Worm (Caenorhabditis elegans) whole organism, dauer: ENCODE results near the gene rips-1.

ENCODE experiments used
- unc-62 ChIP-seq: sonication (generic microtip); optimal IDR thresholded peaks from 2 replicates; lab custom pipeline; 2017; ENCODE audit warnings: missing biosample characterization, missing genetic modification reagents, missing genetic modification characterization

Gene rips-1

DNA sequence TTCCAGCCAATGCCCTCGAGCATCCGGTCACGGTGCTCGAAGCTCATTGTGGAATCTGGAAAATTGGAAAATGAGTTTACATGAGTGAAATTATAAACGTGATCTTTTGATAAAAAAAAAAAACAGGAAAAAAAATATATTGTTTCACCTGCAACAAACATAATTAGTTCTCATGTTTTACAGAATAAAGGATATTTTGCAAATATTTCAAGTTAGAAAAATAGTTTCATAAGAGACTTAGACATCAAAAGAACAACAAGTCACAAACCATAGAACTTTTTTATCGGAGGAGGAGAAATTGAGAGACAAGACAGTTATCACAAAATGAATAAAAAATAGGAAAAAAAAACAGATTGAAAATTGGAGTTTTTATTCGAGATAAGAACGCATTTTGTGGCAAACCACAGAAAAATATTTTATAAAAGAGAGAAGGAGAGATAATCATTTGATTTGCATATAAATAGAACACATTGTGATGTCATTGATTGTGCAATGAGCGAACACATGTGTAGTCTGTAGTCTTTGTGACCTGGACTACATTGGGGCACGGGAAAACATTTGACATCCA is 12.4 kb downstream of the rips-1 start, which contains the start of gene R08F11.1:
Gene R08F11.1, minus strand, starts transcription at position 51 of the 568 bp plus-strand sequence.
- TF ChIP-seq unc-62, result no peak

ce11 chrV:3788538-3788937 is 16.7 kb downstream of the rips-1 start:
- no peak for TF ChIP-seq unc-62

DNA sequence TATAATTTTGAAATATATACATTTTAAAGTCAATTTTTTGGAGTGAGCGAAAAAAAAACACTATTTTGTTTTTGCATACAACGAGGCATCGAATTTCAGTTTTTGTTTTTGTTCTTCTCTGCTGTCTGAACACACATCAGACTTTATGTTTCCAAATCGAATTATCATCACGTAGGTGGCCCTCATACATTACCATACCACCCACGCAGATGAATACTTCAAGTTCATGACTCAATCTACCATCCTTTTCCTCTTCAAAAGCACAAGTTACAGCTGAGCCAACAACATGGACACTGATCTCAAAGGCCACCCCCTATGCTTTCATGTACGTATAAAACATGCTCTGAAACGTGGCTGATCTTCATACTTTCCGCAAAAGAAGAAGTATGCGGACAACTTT is 17.9 kb downstream of the rips-1 start, which contains the start of gene R08F11.7:
Gene R08F11.7, plus strand, starts transcription at position 301 of the 400 bp plus-strand sequence.
- TF ChIP-seq unc-62, result no peak

DNA sequence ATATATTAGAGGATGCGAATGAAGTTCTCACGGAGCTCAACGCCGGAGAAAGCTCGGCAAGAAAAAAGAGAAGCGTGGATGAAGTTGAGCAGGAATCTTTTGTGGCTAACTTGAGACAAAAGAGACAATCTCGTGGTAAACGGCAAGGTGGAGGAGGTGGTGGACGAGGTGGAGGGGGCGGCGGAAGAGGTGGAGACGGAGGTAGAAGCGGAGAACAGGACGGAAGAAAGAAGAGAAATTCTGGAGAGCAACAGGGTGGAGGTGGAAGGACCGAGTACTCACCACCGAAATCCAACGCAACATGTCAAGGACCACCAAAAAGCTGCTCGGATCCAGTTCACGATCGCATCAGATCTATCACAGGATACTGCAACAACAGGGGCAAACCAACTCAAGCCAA is 18.6 kb downstream of the rips-1 start:
- no peak for TF ChIP-seq unc-62

ce11 chrV:3799737-3800136 is 27.9 kb downstream of the rips-1 start:
- no peak for TF ChIP-seq unc-62

ce11 chrV:3800378-3800777 is 28.6 kb downstream of the rips-1 start, which contains the start of gene srt-30:
srt-30 (minus strand) TSS chrV:3800478.
- TF ChIP-seq unc-62, result no peak

DNA sequence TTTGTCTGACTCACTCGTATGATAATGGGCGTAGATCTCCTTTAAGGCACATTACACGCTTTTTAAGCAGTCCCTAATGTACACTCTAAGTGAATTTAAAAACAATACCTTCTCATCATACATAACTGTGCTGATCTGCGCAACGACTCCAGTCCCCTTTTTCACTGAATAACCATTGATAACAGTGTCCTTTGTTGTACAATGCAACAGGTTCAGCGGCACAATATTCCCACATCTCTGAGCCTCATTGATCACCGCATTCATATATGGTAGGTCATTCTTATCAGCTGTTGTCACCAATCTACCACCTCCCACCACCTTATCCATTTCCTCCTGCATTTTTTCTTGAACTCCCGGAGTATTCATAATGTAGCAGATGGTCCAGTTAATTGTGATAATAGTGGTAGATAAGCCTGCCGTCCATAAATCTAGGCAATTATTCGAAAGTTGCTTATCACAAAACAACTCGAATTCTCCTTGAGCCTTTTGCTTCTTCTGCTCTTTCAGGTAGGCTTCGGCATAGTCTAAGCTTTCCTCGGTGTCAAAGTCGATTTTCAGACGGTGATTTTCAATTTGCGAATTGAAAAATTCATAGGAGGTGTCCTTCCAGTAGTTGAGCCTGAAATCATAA is 30.1 kb downstream of the rips-1 start:
- no peak for TF ChIP-seq unc-62

DNA sequence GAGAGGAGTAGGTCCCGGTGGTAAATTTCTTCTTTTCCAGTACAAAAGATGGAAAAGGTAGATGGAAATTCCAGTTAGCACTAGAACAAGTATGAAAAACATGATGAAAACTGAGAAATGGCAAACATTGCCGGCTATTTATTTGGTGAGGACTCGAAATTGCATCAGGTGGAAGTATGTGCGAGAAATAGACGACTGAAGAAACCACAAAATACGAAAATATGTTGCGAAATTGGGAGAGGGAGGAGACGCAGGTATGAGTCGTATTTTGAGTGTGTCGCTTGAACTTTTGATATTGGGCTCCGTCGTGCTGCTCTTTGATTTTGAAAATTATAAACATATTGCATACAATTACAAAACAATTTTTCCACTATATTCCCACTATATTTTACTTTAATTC is 31.5 kb downstream of the rips-1 start, which contains the start of gene cyp-33C8:
Gene cyp-33C8, minus strand, starts transcription at position 200 of the 400 bp plus-strand sequence.
- no peak for TF ChIP-seq unc-62

ce11 chrV:3805499-3805898 is 33.7 kb downstream of the rips-1 start, which contains the start of gene R08F11.4:
R08F11.4 (minus strand) TSS chrV:3805527.
- no peak for TF ChIP-seq unc-62

- TF ChIP-seq unc-62, result no peak
Measured at ce11 chrV:3805961-3806360, 34.1 kb downstream of the rips-1 start, which contains the start of gene srw-7. srw-7 (plus strand) TSS chrV:3806261.

- TF ChIP-seq unc-62, result no peak
Measured at ce11 chrV:3807846-3808245, 36.0 kb downstream of the rips-1 start.

- TF ChIP-seq unc-62, result no peak
Measured at ce11 chrV:3808336-3808735, 36.5 kb downstream of the rips-1 start, which contains the start of gene srw-6. srw-6 (plus strand) TSS chrV:3808636.

DNA sequence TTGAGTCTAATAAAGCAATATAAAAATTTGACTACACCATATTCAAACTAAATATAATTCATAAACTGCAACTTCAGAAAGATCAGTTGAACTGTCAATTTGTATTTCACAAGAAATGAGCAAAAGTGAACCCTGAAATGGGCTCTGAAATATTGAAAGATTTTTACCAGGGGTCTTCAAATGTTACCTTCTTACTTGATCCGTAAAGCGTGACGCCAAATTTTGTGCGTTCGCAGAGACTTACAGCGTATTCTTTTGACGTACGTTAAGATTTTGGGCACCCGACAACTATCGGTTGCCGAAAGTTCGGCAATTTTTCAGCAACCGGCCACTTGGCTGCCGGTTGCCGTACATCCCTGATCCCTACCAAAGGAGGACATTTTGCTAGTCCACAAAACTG is 38.2 kb downstream of the rips-1 start:
- no peak for TF ChIP-seq unc-62

DNA sequence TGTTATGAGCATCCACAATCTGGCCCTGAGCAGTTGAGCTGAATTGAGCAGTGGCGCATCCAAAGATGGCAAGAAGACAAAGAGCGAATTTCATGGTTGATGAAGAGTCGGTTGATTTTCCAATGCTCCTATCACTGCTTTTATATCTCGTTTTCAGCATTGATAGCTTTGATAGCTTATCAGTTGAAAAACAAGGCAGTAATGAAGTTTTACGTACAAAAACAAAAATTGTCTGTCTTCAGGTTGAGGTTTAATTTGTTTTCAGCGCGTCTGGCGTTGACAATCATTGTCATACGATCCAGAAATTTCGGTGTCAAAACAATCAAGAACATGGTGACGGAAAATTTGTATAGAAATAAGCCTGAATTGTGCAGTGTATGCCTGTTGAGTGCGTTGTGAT is 39.7 kb downstream of the rips-1 start, which contains the start of gene scl-13:
Gene scl-13, minus strand, starts transcription at position 101 of the 400 bp plus-strand sequence.
- TF ChIP-seq unc-62, result no peak

ce11 chrV:3812291-3812690 is 40.5 kb downstream of the rips-1 start, which contains the start of gene scl-12:
scl-12 (plus strand) TSS chrV:3812591.
- TF ChIP-seq unc-62, result no peak

DNA sequence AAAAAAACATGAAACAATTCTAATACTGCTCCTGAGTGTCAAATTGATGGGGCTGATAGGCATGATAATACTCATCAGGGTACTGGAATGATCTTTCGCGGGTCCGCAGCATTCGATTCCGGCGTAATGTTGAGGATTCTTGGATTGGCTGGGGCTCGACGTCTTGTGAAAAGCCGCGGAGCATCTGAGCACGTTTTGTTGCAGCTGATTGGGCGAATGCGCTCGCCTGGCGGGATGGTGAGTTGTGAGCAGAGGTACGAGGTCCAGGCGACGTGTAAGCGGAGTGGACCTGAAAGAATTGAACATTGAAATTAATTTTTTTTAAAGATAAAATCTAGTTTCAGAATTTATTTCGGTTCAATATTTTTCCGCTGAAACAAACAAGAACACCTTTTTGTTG is 42.2 kb downstream of the rips-1 start:
- no peak for TF ChIP-seq unc-62

DNA sequence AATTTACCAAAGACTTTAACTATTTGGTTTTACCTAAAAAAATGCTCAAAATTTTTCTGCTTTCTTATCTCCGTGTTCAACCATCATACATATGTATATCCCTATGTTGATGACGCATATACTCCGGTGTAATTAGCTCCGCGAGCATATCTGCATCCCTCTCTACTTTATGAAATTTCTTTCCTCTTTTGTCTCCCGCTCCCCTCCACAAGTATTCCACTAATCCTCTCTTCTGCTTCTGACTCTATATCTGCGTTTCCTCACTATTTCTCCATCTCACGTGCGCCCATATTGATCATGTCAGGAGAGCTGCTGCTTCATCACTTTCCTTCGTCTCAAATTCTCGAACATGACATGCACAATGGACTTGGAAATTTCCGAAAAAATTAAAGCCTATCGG is 43.1 kb downstream of the rips-1 start, which contains the start of gene H10D18.1:
Gene H10D18.1, plus strand, starts transcription at position 277 of the 400 bp plus-strand sequence.
- no peak for TF ChIP-seq unc-62

- TF ChIP-seq unc-62, result no peak
Measured at ce11 chrV:3820875-3821274, 49.1 kb downstream of the rips-1 start.
